ENCODE assay signal across 2 worm cellular contexts in the genomic region with DNA sequence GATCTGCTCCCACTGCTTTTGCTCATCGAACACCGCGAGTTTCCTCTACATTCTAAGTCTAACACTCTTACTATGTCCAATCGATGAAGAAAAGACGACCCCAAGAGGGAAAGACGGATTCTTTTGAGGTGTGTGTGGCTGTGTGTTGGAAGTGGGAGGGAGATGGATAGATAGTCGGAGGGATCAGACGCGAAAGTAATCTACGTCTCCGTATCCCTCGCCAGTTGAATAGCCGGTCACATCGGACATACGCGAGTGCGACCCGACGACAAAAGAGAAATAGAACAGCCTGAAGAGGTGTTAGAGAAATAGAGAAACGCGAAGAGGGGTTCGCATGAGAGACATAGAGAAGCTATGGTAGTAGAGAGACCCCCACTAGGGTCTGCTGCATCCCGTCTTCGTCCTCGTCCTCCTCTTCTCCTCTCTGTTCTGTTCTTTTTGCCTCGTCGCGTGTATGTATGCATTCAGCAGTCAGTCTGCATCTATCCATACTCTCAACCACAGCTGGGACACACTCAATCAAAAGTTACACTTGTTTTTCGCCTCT.
TF ChIP-seq lines count a peak whose summit lies in the region.

No protein-coding gene starts in this region.

TF ChIP-seq in whole organism, L1 larva, 84 proteins besides CTCF, POLR2A, EP300 and RAD21 (continued from another document):
- TF ChIP-seq unc-130 (tag; optimal IDR thresholded peaks at IDR 0.05; lab: Kevin White, UChicago) = peak; percentile 91
- peak; percentile 99 for TF ChIP-seq nhr-71 (tag; optimal IDR thresholded peaks at IDR 0.05; lab: Kevin White, UChicago)
- TF ChIP-seq lir-3 (tag; optimal IDR thresholded peaks at IDR 0.05; lab: Kevin White, UChicago; ENCODE audit: poor library complexity) = peak; percentile 88
- peak; percentile 89 to 95 for TF ChIP-seq efl-1 (optimal IDR thresholded peaks at IDR 0.05; lab: Kevin White, UChicago)
- peak; percentile 60 to 98 for TF ChIP-seq efl-1 (GFP tag; optimal IDR thresholded peaks at IDR 0.05 in 1 of 2; lab: Kevin White, UChicago)
- TF ChIP-seq ceh-82 (tag; optimal IDR thresholded peaks at IDR 0.05; lab: Kevin White, UChicago) = peak; percentile 88 to 93 (median 92)
- TF ChIP-seq mef-2 (tag; optimal IDR thresholded peaks at IDR 0.05; lab: Kevin White, UChicago) = peak; percentile 73
- peak in 1 of 2 experiments; percentile 91 for TF ChIP-seq ztf-11 (tag; optimal IDR thresholded peaks at IDR 0.05; lab: Kevin White, UChicago)
- TF ChIP-seq nhr-84 (tag; optimal IDR thresholded peaks at IDR 0.05; lab: Kevin White, UChicago) = no peak
- TF ChIP-seq lin-14 (GFP tag; optimal IDR thresholded peaks at IDR 0.05; lab: Kevin White, UChicago) = peak; percentile 100
- peak; percentile 63 for TF ChIP-seq elt-2 (tag; optimal IDR thresholded peaks at IDR 0.05; lab: Kevin White, UChicago)
- TF ChIP-seq F16B12.6 (tag; optimal IDR thresholded peaks at IDR 0.05; lab: Kevin White, UChicago) = peak; percentile 7
- TF ChIP-seq egl-27 (tag; optimal IDR thresholded peaks at IDR 0.05; lab: Kevin White, UChicago) = peak; percentile 93 to 97
- peak; percentile 98 for TF ChIP-seq nhr-20 (tag; optimal IDR thresholded peaks at IDR 0.05; lab: Kevin White, UChicago)
- peak; percentile 82 for TF ChIP-seq fkh-10 (GFP tag; optimal IDR thresholded peaks at IDR 0.05; lab: Kevin White, UChicago)
- peak; percentile 78 for TF ChIP-seq hpl-2 (GFP tag; optimal IDR thresholded peaks at IDR 0.05; lab: Kevin White, UChicago)
- peak; percentile 57 for TF ChIP-seq unc-62 (GFP tag; optimal IDR thresholded peaks at IDR 0.05; lab: Kevin White, UChicago)
- TF ChIP-seq ama-1 (optimal IDR thresholded peaks at IDR 0.05; lab: Kevin White, UChicago) = peak; percentile 69
- TF ChIP-seq sup-37 (GFP tag; optimal IDR thresholded peaks at IDR 0.05; lab: Kevin White, UChicago) = peak; percentile 79
- TF ChIP-seq nhr-85 (tag; lab: Kevin White, UChicago) = peak; percentile 100
- peak; percentile 96 for TF ChIP-seq ztf-4 (tag; optimal IDR thresholded peaks at IDR 0.05; lab: Kevin White, UChicago)
- peak; percentile 91 for TF ChIP-seq nhr-90 (tag; optimal IDR thresholded peaks at IDR 0.05; lab: Kevin White, UChicago; ENCODE audit: poor library complexity)
- peak; percentile 89 for TF ChIP-seq lin-39 (tag; optimal IDR thresholded peaks at IDR 0.05; lab: Kevin White, UChicago)
- peak; percentile 50 to 96 for TF ChIP-seq mdl-1 (tag; optimal IDR thresholded peaks at IDR 0.05; lab: Kevin White, UChicago)
- TF ChIP-seq rnt-1 (tag; optimal IDR thresholded peaks at IDR 0.05; lab: Kevin White, UChicago) = peak; percentile 94
- peak; percentile 94 for TF ChIP-seq irx-1 (tag; optimal IDR thresholded peaks at IDR 0.05; lab: Kevin White, UChicago)
- TF ChIP-seq efl-3 (GFP tag; optimal IDR thresholded peaks at IDR 0.05; lab: Kevin White, UChicago) = peak; percentile 72

TF ChIP-seq in whole organism, young adult, 124 proteins besides CTCF, POLR2A, EP300 and RAD21 (continued from another document):
- TF ChIP-seq lsl-1 (GFP tag; optimal IDR thresholded peaks at IDR 0.05; lab: Kevin White, UChicago) (peak; percentile 0), let-526 (GFP tag; IDR thresholded peaks at IDR 0.05; lab: Robert Waterston, UW) (peak; percentile 54; the same call in 1 of the 2 replicates), Y56A3A.18 (GFP tag; IDR thresholded peaks at IDR 0.05; lab: Robert Waterston, UW) (no peak), nhr-179 (tag; optimal IDR thresholded peaks at IDR 0.05; lab: Kevin White, UChicago) (no peak), nhr-90 (tag; optimal IDR thresholded peaks at IDR 0.05; lab: Kevin White, UChicago) (peak; percentile 60), ztf-6 (GFP tag; IDR thresholded peaks at IDR 0.05; lab: Robert Waterston, UW) (peak; percentile 56; the same call in 1 of the 2 replicates), lin-54 (GFP tag; optimal IDR thresholded peaks at IDR 0.05; lab: Kevin White, UChicago) (peak; percentile 44), Y67H2A.10 (GFP tag; conservative IDR thresholded peaks at IDR 0.05; lab: Robert Waterston, UW) (peak; percentile 46; the same call in 1 of the 2 replicates), rec-8 (tag; optimal IDR thresholded peaks at IDR 0.05; lab: Kevin White, UChicago) (peak in 1 of 2 experiments; percentile 5), bed-2 (GFP tag; IDR thresholded peaks at IDR 0.05; lab: Robert Waterston, UW) (peak; percentile 69; the same call in 1 of the 2 replicates), cebp-1 (GFP tag; IDR thresholded peaks at IDR 0.05; lab: Robert Waterston, UW) (peak; percentile 25; the same call in 1 of the 2 replicates), cebp-1 (tag; optimal IDR thresholded peaks at IDR 0.05; lab: Kevin White, UChicago) (peak; percentile 88), ceh-91 (GFP tag; IDR thresholded peaks at IDR 0.05; lab: Robert Waterston, UW) (no peak), F52B5.7 (tag; optimal IDR thresholded peaks at IDR 0.05; lab: Kevin White, UChicago) (no peak), lin-26 (GFP tag; IDR thresholded peaks at IDR 0.05; lab: Robert Waterston, UW) (peak; percentile 71; the same call in 1 of the 2 replicates), cebp-2 (GFP tag; IDR thresholded peaks at IDR 0.05; lab: Robert Waterston, UW) (no peak), F57C9.4 (tag; optimal IDR thresholded peaks at IDR 0.05; lab: Kevin White, UChicago) (no peak), hsf-1 (GFP tag; IDR thresholded peaks at IDR 0.05; lab: Robert Waterston, UW) (peak; percentile 52; the same call in 1 of the 2 replicates), athp-1 (tag; optimal IDR thresholded peaks at IDR 0.05; lab: Kevin White, UChicago) (peak; percentile 79), aptf-2 (GFP tag; conservative IDR thresholded peaks at IDR 0.05; lab: Robert Waterston, UW) (0 out of 2 replicates have a peak, but pooled peaks have one; percentile 59), dpff-1 (tag; optimal IDR thresholded peaks at IDR 0.05; lab: Kevin White, UChicago) (no peak), nfya-2 (GFP tag; IDR thresholded peaks at IDR 0.05; lab: Robert Waterston, UW) (no peak), tbp1 (GFP tag; optimal IDR thresholded peaks at IDR 0.05; lab: Kevin White, UChicago) (peak; percentile 62), Y79H2A.3 (GFP tag; conservative IDR thresholded peaks at IDR 0.05; lab: Robert Waterston, UW) (no peak), him-1 (tag; optimal IDR thresholded peaks at IDR 0.05; lab: Kevin White, UChicago) (no peak), pbrm-1 (GFP tag; IDR thresholded peaks at IDR 0.05; lab: Robert Waterston, UW) (peak; percentile 71; the same call in 1 of the 2 replicates), snpc-3.4 (tag; optimal IDR thresholded peaks at IDR 0.05; lab: Kevin White, UChicago) (peak; percentile 44), attf-3 (GFP tag; conservative IDR thresholded peaks at IDR 0.05; lab: Robert Waterston, UW) (no peak), chd-7 (tag; optimal IDR thresholded peaks at IDR 0.05; lab: Kevin White, UChicago) (peak; percentile 96), ztf-26 (tag; optimal IDR thresholded peaks at IDR 0.05; lab: Kevin White, UChicago) (peak; percentile 83)
